Worm (Caenorhabditis elegans) whole organism, L1 larva: Measurements from ENCODE around the gene srh-192.

Experiments used
- nhr-237 ChIP-seq: fragments of 150-350 bp; optimal IDR thresholded peaks from 2 replicates; lab custom pipeline; 2014; ENCODE audit warnings: missing biosample characterization, missing genetic modification characterization
- nhr-85 ChIP-seq: sonication (generic microtip); peaks from one replicate; lab custom pipeline; 2016; ENCODE audit warnings: missing genetic modification characterization, inconsistent platforms, missing compliant biosample characterization

- TF ChIP-seq nhr-85 (tag; lab: Kevin White, UChicago) (no peak), nhr-237 (tag; lab: Kevin White, UChicago) (no peak)
These were observed 12.1 kb downstream of the srh-192 start for ce11 chrV:4302842-4303241.
